Fruit fly (Drosophila melanogaster) whole organism, prepupa: ENCODE measurements around the gene SCCRO.

Experiments
- CG10631 ChIP-seq: fragments of 200-800 bp; sonication (Bioruptor generic); optimal IDR thresholded peaks from 2 replicates; lab custom pipeline; 2016; ENCODE audit warnings: missing biosample characterization, missing genetic modification characterization
- CG10669 ChIP-seq: fragments of 200-800 bp; sonication (Bioruptor generic); optimal IDR thresholded peaks from 3 replicates; lab custom pipeline; 2018; ENCODE audit warnings: missing biosample characterization, mild to moderate bottlenecking, missing genetic modification characterization, moderate library complexity
- CG11294 ChIP-seq: fragments of 200-800 bp; sonication (Bioruptor generic); IDR thresholded peaks from 2 replicates; pipeline ENCODE4 v1.3.6; 2022; ENCODE audit warnings: missing biosample characterization, missing genetic modification characterization
- CG11762 ChIP-seq: fragments of 200-800 bp; sonication (Bioruptor generic); optimal IDR thresholded peaks from 3 replicates; lab custom pipeline; 2016; ENCODE audit warnings: missing biosample characterization, missing genetic modification characterization; ENCODE audit not compliant: insufficient read depth
- CG16779 ChIP-seq: fragments of 200-800 bp; sonication (Bioruptor generic); optimal IDR thresholded peaks from 3 replicates; lab custom pipeline; 2017; ENCODE audit warnings: missing biosample characterization, mild to moderate bottlenecking, missing genetic modification characterization
- CG3032 ChIP-seq: fragments of 200-800 bp; optimal IDR thresholded peaks from 2 replicates; lab custom pipeline; 2019; ENCODE audit warnings: missing biosample characterization, mild to moderate bottlenecking, missing genetic modification characterization, moderate library complexity
- CG32006 ChIP-seq: fragments of 200-800 bp; sonication (Bioruptor generic); optimal IDR thresholded peaks from 3 replicates; lab custom pipeline; 2017; ENCODE audit warnings: missing biosample characterization, mild to moderate bottlenecking, missing genetic modification characterization
- CG34406 ChIP-seq: fragments of 200-800 bp; sonication (Bioruptor generic); optimal IDR thresholded peaks from 3 replicates; lab custom pipeline; 2016; ENCODE audit warnings: missing biosample characterization, missing genetic modification characterization
- CG3919 ChIP-seq: fragments of 200-800 bp; sonication (Bioruptor generic); optimal IDR thresholded peaks from 3 replicates; lab custom pipeline; 2016; ENCODE audit warnings: missing biosample characterization, missing genetic modification characterization
- CG4318 ChIP-seq: fragments of 200-800 bp; sonication (Bioruptor generic); optimal IDR thresholded peaks from 3 replicates; lab custom pipeline; 2017; ENCODE audit warnings: missing biosample characterization, mild to moderate bottlenecking, missing genetic modification characterization
- CG6163 ChIP-seq: fragments of 200-800 bp; sonication (Bioruptor generic); IDR thresholded peaks from 3 replicates; pipeline ENCODE4 v1.3.6; 2022; ENCODE audit warnings: missing biosample characterization, missing genetic modification characterization
- CG6276 ChIP-seq: fragments of 200-800 bp; sonication (Bioruptor generic); optimal IDR thresholded peaks from 2 replicates; lab custom pipeline; 2017; ENCODE audit warnings: missing biosample characterization, mild to moderate bottlenecking, missing genetic modification characterization
- CG6792 ChIP-seq: fragments of 200-800 bp; sonication (Bioruptor generic); optimal IDR thresholded peaks from 3 replicates; lab custom pipeline; 2016; ENCODE audit warnings: missing biosample characterization, missing genetic modification characterization
- CG6808 ChIP-seq: fragments of 200-800 bp; sonication (Bioruptor generic); optimal IDR thresholded peaks from 3 replicates; lab custom pipeline; 2017; ENCODE audit warnings: missing biosample characterization, missing genetic modification characterization, mild to moderate bottlenecking, moderate library complexity, missing genetic modification reagents
- CG6854 ChIP-seq: fragments of 200-800 bp; sonication (Bioruptor generic); optimal IDR thresholded peaks from 2 replicates; lab custom pipeline; 2017; ENCODE audit warnings: missing biosample characterization, mild to moderate bottlenecking, missing genetic modification characterization
- CG7368 ChIP-seq: fragments of 200-800 bp; sonication (Bioruptor generic); optimal IDR thresholded peaks from 3 replicates; lab custom pipeline; 2016; ENCODE audit warnings: missing biosample characterization, missing genetic modification characterization
- CG8119 ChIP-seq: fragments of 200-800 bp; sonication (Bioruptor generic); IDR thresholded peaks from 3 replicates; pipeline ENCODE4 v1.3.6; 2022; ENCODE audit warnings: missing biosample characterization, missing genetic modification characterization
- CG8319 ChIP-seq: fragments of 200-800 bp; sonication (Bioruptor generic); optimal IDR thresholded peaks from 3 replicates; lab custom pipeline; 2016; ENCODE audit warnings: missing biosample characterization, missing genetic modification characterization
- CG9139 ChIP-seq: fragments of 200-800 bp; sonication (Bioruptor generic); optimal IDR thresholded peaks from 3 replicates; lab custom pipeline; 2017; ENCODE audit warnings: missing biosample characterization, mild to moderate bottlenecking, missing genetic modification characterization
- Eip75B ChIP-seq: fragments of 200-800 bp; sonication (Bioruptor generic); optimal IDR thresholded peaks from 3 replicates; lab custom pipeline; 2016; ENCODE audit warnings: missing biosample characterization, missing genetic modification characterization
- Eip78C ChIP-seq: fragments of 200-800 bp; sonication (Bioruptor generic); peaks from one replicate; lab custom pipeline; 2016; ENCODE audit warnings: missing biosample characterization, missing genetic modification characterization
- Eip93F ChIP-seq: fragments of 200-800 bp; sonication (Bioruptor generic); optimal IDR thresholded peaks from 2 replicates; lab custom pipeline; 2016; ENCODE audit warnings: missing biosample characterization, mild to moderate bottlenecking, missing genetic modification characterization
- Ets21C ChIP-seq: fragments of 200-800 bp; sonication (Bioruptor generic); optimal IDR thresholded peaks from 3 replicates; lab custom pipeline; 2016; ENCODE audit warnings: missing biosample characterization, missing genetic modification characterization
- Ets96B ChIP-seq: fragments of 200-800 bp; optimal IDR thresholded peaks from 2 replicates; lab custom pipeline; 2019; ENCODE audit warnings: missing biosample characterization, mild to moderate bottlenecking, missing genetic modification characterization, moderate library complexity
- Gug ChIP-seq: fragments of 200-800 bp; sonication (Bioruptor generic); IDR thresholded peaks from 2 replicates; pipeline ENCODE4 v1.3.6; 2022; ENCODE audit warnings: missing biosample characterization, missing genetic modification characterization
- Hr38 ChIP-seq: sonication (Bioruptor generic); optimal IDR thresholded peaks from 2 replicates; lab custom pipeline; 2016; ENCODE audit warnings: missing biosample characterization, missing genetic modification characterization
- Hr39 ChIP-seq: fragments of 200-800 bp; sonication (Bioruptor generic); optimal IDR thresholded peaks from 2 replicates; lab custom pipeline; 2016; ENCODE audit warnings: missing biosample characterization, missing genetic modification characterization
- Hr4 ChIP-seq: fragments of 200-800 bp; sonication (Bioruptor generic); optimal IDR thresholded peaks from 3 replicates; lab custom pipeline; 2016; ENCODE audit warnings: missing biosample characterization, missing genetic modification characterization
- Lpt ChIP-seq: fragments of 200-800 bp; sonication (Bioruptor generic); optimal IDR thresholded peaks from 3 replicates; lab custom pipeline; 2016; ENCODE audit warnings: missing biosample characterization, missing genetic modification characterization
- Smox ChIP-seq: fragments of 200-800 bp; sonication (Bioruptor generic); optimal IDR thresholded peaks from 3 replicates; lab custom pipeline; 2016; ENCODE audit warnings: missing biosample characterization, missing genetic modification characterization
- Sox14 ChIP-seq: fragments of 200-800 bp; sonication (Bioruptor generic); optimal IDR thresholded peaks from 3 replicates; lab custom pipeline; 2016; ENCODE audit warnings: missing biosample characterization, missing genetic modification characterization
- achi ChIP-seq: fragments of 200-800 bp; sonication (Bioruptor generic); optimal IDR thresholded peaks from 3 replicates; lab custom pipeline; 2016; ENCODE audit warnings: missing biosample characterization, missing genetic modification characterization
- acj6 ChIP-seq: fragments of 200-800 bp; sonication (Bioruptor generic); optimal IDR thresholded peaks from 3 replicates; lab custom pipeline; 2016; ENCODE audit warnings: missing biosample characterization, missing genetic modification characterization
- cyc ChIP-seq: fragments of 200-800 bp; sonication (Bioruptor generic); optimal IDR thresholded peaks from 3 replicates; lab custom pipeline; 2016; ENCODE audit warnings: missing biosample characterization, missing genetic modification characterization
- dsx ChIP-seq: fragments of 200-800 bp; optimal IDR thresholded peaks from 3 replicates; lab custom pipeline; 2019; ENCODE audit warnings: missing biosample characterization, mild to moderate bottlenecking, missing genetic modification characterization, moderate library complexity; ENCODE audit not compliant: poor library complexity, severe bottlenecking
- esn ChIP-seq: fragments of 200-800 bp; sonication (Bioruptor generic); optimal IDR thresholded peaks from 2 replicates; lab custom pipeline; 2016; ENCODE audit warnings: missing biosample characterization, mild to moderate bottlenecking, missing genetic modification characterization, moderate library complexity
- fd59A ChIP-seq: fragments of 200-800 bp; sonication (Bioruptor generic); optimal IDR thresholded peaks from 2 replicates; lab custom pipeline; 2017; ENCODE audit warnings: missing biosample characterization, mild to moderate bottlenecking, missing genetic modification characterization, missing genetic modification reagents
- fd85E ChIP-seq: fragments of 200-800 bp; sonication (Bioruptor generic); optimal IDR thresholded peaks from 3 replicates; lab custom pipeline; 2016; ENCODE audit warnings: missing biosample characterization, missing genetic modification characterization
- fkh ChIP-seq: fragments of 200-800 bp; sonication (Bioruptor generic); optimal IDR thresholded peaks from 3 replicates; lab custom pipeline; 2017; ENCODE audit warnings: missing biosample characterization, mild to moderate bottlenecking, missing genetic modification characterization, moderate library complexity
- lz ChIP-seq: fragments of 200-800 bp; sonication (Bioruptor generic); optimal IDR thresholded peaks from 3 replicates; lab custom pipeline; 2016; ENCODE audit warnings: missing biosample characterization, missing genetic modification characterization
- net ChIP-seq: fragments of 200-800 bp; sonication (Bioruptor generic); optimal IDR thresholded peaks from 3 replicates; lab custom pipeline; 2016; ENCODE audit warnings: missing biosample characterization, missing genetic modification characterization
- ss ChIP-seq, 2 experiments: fragments of 200-800 bp; sonication (Bioruptor generic); optimal IDR thresholded peaks; 2 replicates in 1 of 2; 3 replicates in 1 of 2; lab custom pipeline; 2017 to 2018; ENCODE audit warnings: mild to moderate bottlenecking in 2 of 2, missing biosample characterization in 2 of 2, missing genetic modification characterization in 2 of 2, moderate library complexity in 1 of 2
- svp ChIP-seq: fragments of 200-800 bp; sonication (Bioruptor generic); peaks from one replicate; lab custom pipeline; 2016; ENCODE audit warnings: missing biosample characterization, missing genetic modification characterization
- topi ChIP-seq: fragments of 200-800 bp; sonication (Bioruptor generic); optimal IDR thresholded peaks from 3 replicates; lab custom pipeline; 2016; ENCODE audit warnings: missing biosample characterization, missing genetic modification characterization
- vri ChIP-seq: fragments of 200-800 bp; sonication (Bioruptor generic); optimal IDR thresholded peaks from 3 replicates; lab custom pipeline; 2016; ENCODE audit warnings: missing biosample characterization, mild to moderate bottlenecking, missing genetic modification characterization

Gene SCCRO

dm6 chr3L:15530638-15531225 is 32.5 kb upstream of the SCCRO start:
- TF ChIP-seq CG7368 (GFP tag; lab: Kevin White, UChicago), result no peak
- TF ChIP-seq net (GFP tag; lab: Kevin White, UChicago), result no peak
- TF ChIP-seq Hr4, result no peak
- TF ChIP-seq Hr39 (GFP tag; lab: Kevin White, UChicago), result no peak
- TF ChIP-seq svp (GFP tag; lab: Kevin White, UChicago), result no peak
- no peak for TF ChIP-seq CG4318
- TF ChIP-seq CG3919 (GFP tag; lab: Kevin White, UChicago), result peak; percentile 10
- TF ChIP-seq acj6, result no peak
- no peak for TF ChIP-seq CG11762
- TF ChIP-seq cyc (GFP tag; lab: Kevin White, UChicago), result no peak
- no peak for TF ChIP-seq dsx (GFP tag; lab: Kevin White, UChicago)
- TF ChIP-seq fd59A (GFP tag; lab: Kevin White, UChicago), result no peak
- no peak for TF ChIP-seq CG6276
- no peak for TF ChIP-seq CG16779 (tag; lab: Kevin White, UChicago)
- TF ChIP-seq CG3032 (tag; lab: Kevin White, UChicago), result no peak
- no peak for TF ChIP-seq CG10631 (GFP tag; lab: Kevin White, UChicago)
- TF ChIP-seq Eip93F (GFP tag; lab: Kevin White, UChicago), result no peak
- no peak for TF ChIP-seq CG6163 (GFP tag; lab: Robert Waterston, UW)
- TF ChIP-seq Hr38 (GFP tag; lab: Kevin White, UChicago), result no peak
- peak; percentile 34 for TF ChIP-seq CG6854 (GFP tag; lab: Kevin White, UChicago)
- peak; percentile 14 for TF ChIP-seq CG6808
- TF ChIP-seq CG11294 (GFP tag; lab: Robert Waterston, UW), result no peak
- TF ChIP-seq topi (GFP tag; lab: Kevin White, UChicago), result no peak
- TF ChIP-seq CG34406, result no peak
- no peak for TF ChIP-seq Ets96B (tag; lab: Kevin White, UChicago)
- no peak for TF ChIP-seq CG8319 (GFP tag; lab: Kevin White, UChicago)
- TF ChIP-seq lz, result no peak
- TF ChIP-seq CG8119 (GFP tag; lab: Robert Waterston, UW), result no peak
- TF ChIP-seq Smox (GFP tag; lab: Kevin White, UChicago), result no peak
- TF ChIP-seq Ets21C (GFP tag; lab: Kevin White, UChicago), result no peak
- peak; percentile 86 for TF ChIP-seq fkh
- TF ChIP-seq Gug, result no peak
- no peak for TF ChIP-seq Lpt (GFP tag; lab: Kevin White, UChicago)
- no peak for TF ChIP-seq CG9139 (GFP tag; lab: Kevin White, UChicago)
- no peak for TF ChIP-seq CG6792 (GFP tag; lab: Kevin White, UChicago)
- TF ChIP-seq Eip78C (GFP tag; lab: Kevin White, UChicago), result peak; percentile 65
- TF ChIP-seq fd85E (GFP tag; lab: Kevin White, UChicago), result no peak
- TF ChIP-seq vri (GFP tag; lab: Kevin White, UChicago), result no peak
- TF ChIP-seq achi (GFP tag; lab: Kevin White, UChicago), result peak; percentile 24
- peak; percentile 0 for TF ChIP-seq Sox14 (GFP tag; lab: Kevin White, UChicago)
- TF ChIP-seq Eip75B (GFP tag; lab: Kevin White, UChicago), result no peak
- TF ChIP-seq CG10669, result no peak
- no peak for TF ChIP-seq esn (GFP tag; lab: Kevin White, UChicago)
- peak; percentile 19 to 28 for TF ChIP-seq ss (GFP tag; optimal IDR thresholded peaks at IDR 0.05; lab: Kevin White, UChicago)
- TF ChIP-seq CG32006, result no peak
